Fruit fly (Drosophila melanogaster) whole organism, embryonic: Measurements from ENCODE around the gene CG9171.
A peak's percentile ranks its signal among the peaks of the same experiment; 100 is the strongest.

ENCODE experiments used
- Awh ChIP-seq: fragments of 200-800 bp; sonication (Bioruptor generic); IDR thresholded peaks from 2 replicates; pipeline ENCODE4, ENCODE4 v1.3.6; 2022; ENCODE audit warnings: missing biosample characterization, missing genetic modification characterization
- B-H1 ChIP-seq: fragments of 200-800 bp; sonication (Bioruptor generic); IDR thresholded peaks from 3 replicates; pipeline ENCODE4 v1.3.6; 2022; ENCODE audit warnings: missing biosample characterization, missing genetic modification characterization
- B-H2 ChIP-seq: fragments of 200-800 bp; sonication (Bioruptor generic); optimal IDR thresholded peaks from 2 replicates; lab custom pipeline; 2018; ENCODE audit warnings: missing biosample characterization, mild to moderate bottlenecking, missing genetic modification characterization
- CG10267 ChIP-seq: fragments of 200-800 bp; sonication (Bioruptor generic); optimal IDR thresholded peaks from 2 replicates; lab custom pipeline; 2018; ENCODE audit warnings: missing biosample characterization, mild to moderate bottlenecking, missing genetic modification characterization, moderate library complexity
- CG10654 ChIP-seq: fragments of 200-800 bp; sonication (Bioruptor generic); optimal IDR thresholded peaks from 2 replicates; lab custom pipeline; 2016; ENCODE audit warnings: missing biosample characterization, missing genetic modification characterization
- CG12104 ChIP-seq: fragments of 200-800 bp; sonication (Bioruptor generic); optimal IDR thresholded peaks from 3 replicates; lab custom pipeline; 2016; ENCODE audit warnings: missing biosample characterization, missing genetic modification characterization
- CG12659 ChIP-seq: fragments of 200-800 bp; sonication (Bioruptor generic); optimal IDR thresholded peaks from 3 replicates; lab custom pipeline; 2017; ENCODE audit warnings: mild to moderate bottlenecking, missing biosample characterization, missing genetic modification reagents, missing genetic modification characterization
- CG13287 ChIP-seq: fragments of 200-800 bp; sonication (Bioruptor generic); IDR thresholded peaks from 2 replicates; pipeline ENCODE4 v1.3.6; 2022; ENCODE audit warnings: missing biosample characterization, missing genetic modification characterization; ENCODE audit not compliant: partially characterized antibody
- CG17829 ChIP-seq: fragments of 200-800 bp; optimal IDR thresholded peaks from 2 replicates; lab custom pipeline; 2019; ENCODE audit warnings: missing biosample characterization, mild to moderate bottlenecking, missing genetic modification characterization, moderate library complexity
- CG1832 ChIP-seq: fragments of 200-800 bp; sonication (Bioruptor generic); optimal IDR thresholded peaks from 2 replicates; lab custom pipeline; 2017; ENCODE audit warnings: missing biosample characterization, mild to moderate bottlenecking, missing genetic modification characterization, inconsistent platforms
- CG2129 ChIP-seq: fragments of 200-800 bp; sonication (Bioruptor generic); IDR thresholded peaks from 2 replicates; pipeline ENCODE4 v1.3.6; 2022; ENCODE audit warnings: missing biosample characterization, missing genetic modification characterization; ENCODE audit not compliant: partially characterized antibody
- CG2202 ChIP-seq: fragments of 200-800 bp; sonication (Bioruptor generic); optimal IDR thresholded peaks from 2 replicates; lab custom pipeline; 2018; ENCODE audit warnings: missing biosample characterization, mild to moderate bottlenecking, missing genetic modification characterization
- CG30403 ChIP-seq: fragments of 200-800 bp; sonication (Bioruptor generic); optimal IDR thresholded peaks from 3 replicates; lab custom pipeline; 2016; ENCODE audit warnings: missing biosample characterization, missing genetic modification characterization
- CG4328 ChIP-seq: fragments of 200-800 bp; sonication (Bioruptor generic); optimal IDR thresholded peaks from 3 replicates; lab custom pipeline; 2017; ENCODE audit warnings: missing biosample characterization, missing genetic modification reagents, missing genetic modification characterization
- CG5953 ChIP-seq: fragments of 200-800 bp; sonication (Bioruptor generic); IDR thresholded peaks from 2 replicates; pipeline ENCODE4 v1.3.6; 2022; ENCODE audit warnings: missing biosample characterization, missing genetic modification characterization
- CG6689 ChIP-seq: fragments of 200-800 bp; sonication (Bioruptor generic); IDR thresholded peaks from 2 replicates; pipeline ENCODE4 v1.3.6; 2022; ENCODE audit warnings: missing biosample characterization, missing genetic modification characterization
- CG6765 ChIP-seq: fragments of 200-800 bp; sonication (Bioruptor generic); optimal IDR thresholded peaks from 3 replicates; lab custom pipeline; 2017; ENCODE audit warnings: missing biosample characterization, mild to moderate bottlenecking, missing genetic modification characterization
- CG6813 ChIP-seq: fragments of 200-800 bp; sonication (Bioruptor generic); optimal IDR thresholded peaks from 2 replicates; lab custom pipeline; 2017; ENCODE audit warnings: missing biosample characterization, missing genetic modification characterization, mild to moderate bottlenecking, moderate library complexity, missing genetic modification reagents
- CG7987 ChIP-seq: fragments of 200-800 bp; sonication (Bioruptor generic); optimal IDR thresholded peaks from 2 replicates; lab custom pipeline; 2018; ENCODE audit warnings: missing biosample characterization, mild to moderate bottlenecking, missing genetic modification characterization, moderate library complexity
- CG8478 ChIP-seq: fragments of >200 bp; optimal IDR thresholded peaks from 2 replicates; lab custom pipeline; 2018
- CG8944 ChIP-seq: fragments of 200-800 bp; sonication (Bioruptor generic); optimal IDR thresholded peaks from 3 replicates; lab custom pipeline; 2016; ENCODE audit warnings: missing biosample characterization, missing genetic modification characterization
- CG9876 ChIP-seq: fragments of 200-800 bp; sonication (Bioruptor generic); optimal IDR thresholded peaks from 2 replicates; lab custom pipeline; 2016; ENCODE audit warnings: missing biosample characterization, missing genetic modification characterization
- CG9932 ChIP-seq: fragments of 200-800 bp; sonication (Bioruptor generic); IDR thresholded peaks from 2 replicates; pipeline ENCODE4 v1.3.6; 2022; ENCODE audit warnings: missing biosample characterization, missing genetic modification characterization
- Dek ChIP-seq: fragments of 200-800 bp; sonication (Bioruptor generic); optimal IDR thresholded peaks from 3 replicates; lab custom pipeline; 2019; ENCODE audit warnings: missing biosample characterization, mild to moderate bottlenecking, missing genetic modification characterization, moderate library complexity
- Dll ChIP-seq: fragments of 200-800 bp; sonication (Bioruptor generic); IDR thresholded peaks from 4 replicates; pipeline ENCODE4 v1.3.6; 2022; ENCODE audit warnings: missing biosample characterization, missing genetic modification characterization; ENCODE audit not compliant: partially characterized antibody
- Doc2 ChIP-seq: fragments of 200-800 bp; sonication (Bioruptor generic); IDR thresholded peaks from 2 replicates; pipeline ENCODE4 v1.3.6; 2022; ENCODE audit warnings: missing biosample characterization, missing genetic modification characterization
- Doc3 ChIP-seq: fragments of 200-800 bp; sonication (Bioruptor generic); IDR thresholded peaks from 3 replicates; pipeline ENCODE4 v1.3.6; 2022; ENCODE audit warnings: missing biosample characterization, missing genetic modification characterization; ENCODE audit not compliant: partially characterized antibody
- Fer2 ChIP-seq: fragments of 200-800 bp; sonication (Bioruptor generic); optimal IDR thresholded peaks from 2 replicates; lab custom pipeline; 2018; ENCODE audit warnings: missing biosample characterization, mild to moderate bottlenecking, missing genetic modification characterization, moderate library complexity
- H15 ChIP-seq: fragments of 200-800 bp; sonication (Bioruptor generic); IDR thresholded peaks from 3 replicates; pipeline ENCODE4 v1.3.6; 2022; ENCODE audit warnings: missing biosample characterization, missing genetic modification characterization
- H2.0 ChIP-seq: fragments of 200-800 bp; sonication (Bioruptor generic); IDR thresholded peaks from 2 replicates; pipeline ENCODE4 v1.3.6; 2022; ENCODE audit warnings: missing biosample characterization, missing genetic modification characterization
- Hr51 ChIP-seq, 2 experiments: fragments of 200-800 bp; sonication (Bioruptor generic); optimal IDR thresholded peaks; 2 replicates in 1 of 2; 3 replicates in 1 of 2; lab custom pipeline; 2016 to 2018; ENCODE audit warnings: missing biosample characterization in 2 of 2, missing genetic modification characterization in 2 of 2, mild to moderate bottlenecking in 1 of 2, moderate library complexity in 1 of 2
- Lpt ChIP-seq: fragments of >200 bp; optimal IDR thresholded peaks from 2 replicates; lab custom pipeline; 2018; ENCODE audit warnings: missing biosample characterization, missing genetic modification characterization
- Oaz ChIP-seq: fragments of 200-800 bp; sonication (Bioruptor generic); IDR thresholded peaks from 2 replicates; pipeline ENCODE4 v1.3.6; 2022; ENCODE audit warnings: missing biosample characterization, missing genetic modification characterization
- Side ChIP-seq: fragments of 200-800 bp; sonication (Bioruptor generic); optimal IDR thresholded peaks from 2 replicates; lab custom pipeline; 2016; ENCODE audit warnings: missing biosample characterization, missing genetic modification characterization
- btn ChIP-seq: fragments of 200-800 bp; sonication (Bioruptor generic); optimal IDR thresholded peaks from 2 replicates; lab custom pipeline; 2016; ENCODE audit warnings: missing biosample characterization, missing genetic modification characterization
- cad ChIP-seq: fragments of >200 bp; optimal IDR thresholded peaks from 2 replicates; lab custom pipeline; 2017; ENCODE audit warnings: missing biosample characterization, missing genetic modification characterization
- cas ChIP-seq: fragments of 200-800 bp; sonication (Bioruptor generic); IDR thresholded peaks from 2 replicates; pipeline ENCODE4 v1.3.6; 2022; ENCODE audit warnings: missing biosample characterization, missing genetic modification characterization
- eve ChIP-seq, 2 experiments: fragments of >200 bp; optimal IDR thresholded peaks; 2 replicates each; lab custom pipeline; 2017; ENCODE audit warnings: missing biosample characterization in 2 of 2, missing genetic modification characterization in 2 of 2
- fu2 ChIP-seq: fragments of 200-800 bp; sonication (Bioruptor generic); optimal IDR thresholded peaks from 2 replicates; lab custom pipeline; 2016; ENCODE audit warnings: missing biosample characterization, missing genetic modification characterization
- gcm ChIP-seq: fragments of 200-800 bp; sonication (Bioruptor generic); optimal IDR thresholded peaks from 2 replicates; lab custom pipeline; 2019; ENCODE audit warnings: missing biosample characterization, mild to moderate bottlenecking, missing genetic modification characterization, moderate library complexity
- grn ChIP-seq: fragments of 200-800 bp; sonication (Bioruptor generic); optimal IDR thresholded peaks from 3 replicates; lab custom pipeline; 2017; ENCODE audit warnings: missing biosample characterization, missing genetic modification characterization
- knrl ChIP-seq: fragments of 200-800 bp; sonication (Bioruptor generic); IDR thresholded peaks from 3 replicates; pipeline ENCODE4 v1.3.6; 2022; ENCODE audit warnings: missing biosample characterization, missing genetic modification characterization; ENCODE audit not compliant: partially characterized antibody
- mam ChIP-seq: fragments of 200-800 bp; sonication (Bioruptor generic); optimal IDR thresholded peaks from 3 replicates; lab custom pipeline; 2016; ENCODE audit warnings: missing biosample characterization, missing genetic modification characterization
- otp ChIP-seq: fragments of 200-800 bp; sonication (Bioruptor generic); IDR thresholded peaks from 3 replicates; pipeline ENCODE4, ENCODE4 v1.3.6; 2022; ENCODE audit warnings: missing biosample characterization, missing genetic modification characterization
- pan ChIP-seq, 4 experiments: fragments of >200 bp in 3 of 4; fragments of 200-800 bp in 1 of 4; sonication (Bioruptor generic) in 1 of 4; optimal IDR thresholded peaks in 3 of 4; IDR thresholded peaks in 1 of 4; 2 replicates each; pipeline versions ENCODE4 v1.3.6 to Lab custom; 2017 to 2022; ENCODE audit warnings: missing biosample characterization in 2 of 4, missing genetic modification characterization in 2 of 4, mixed read lengths in 1 of 4
- pnt ChIP-seq: fragments of 200-800 bp; sonication (Bioruptor generic); optimal IDR thresholded peaks from 3 replicates; lab custom pipeline; 2016; ENCODE audit warnings: missing biosample characterization, missing genetic modification characterization
- pros ChIP-seq: fragments of 200-800 bp; sonication (Bioruptor generic); optimal IDR thresholded peaks from 3 replicates; lab custom pipeline; 2019; ENCODE audit warnings: missing biosample characterization, mild to moderate bottlenecking, missing genetic modification characterization, moderate library complexity
- repo ChIP-seq: fragments of 200-800 bp; sonication (Bioruptor generic); optimal IDR thresholded peaks from 2 replicates; lab custom pipeline; 2016; ENCODE audit warnings: missing biosample characterization, missing genetic modification characterization
- run ChIP-seq: fragments of 200-800 bp; sonication (Bioruptor generic); optimal IDR thresholded peaks from 3 replicates; lab custom pipeline; 2018; ENCODE audit warnings: missing biosample characterization, mild to moderate bottlenecking, missing genetic modification characterization
- toy ChIP-seq: fragments of 200-800 bp; sonication (Bioruptor generic); IDR thresholded peaks from 2 replicates; pipeline ENCODE4 v1.3.6; 2022; ENCODE audit warnings: missing biosample characterization, missing genetic modification characterization
- usp ChIP-seq: fragments of >200 bp; optimal IDR thresholded peaks from 2 replicates; lab custom pipeline; 2017; ENCODE audit warnings: missing biosample characterization, missing genetic modification characterization

CG9171 gene

DNA sequence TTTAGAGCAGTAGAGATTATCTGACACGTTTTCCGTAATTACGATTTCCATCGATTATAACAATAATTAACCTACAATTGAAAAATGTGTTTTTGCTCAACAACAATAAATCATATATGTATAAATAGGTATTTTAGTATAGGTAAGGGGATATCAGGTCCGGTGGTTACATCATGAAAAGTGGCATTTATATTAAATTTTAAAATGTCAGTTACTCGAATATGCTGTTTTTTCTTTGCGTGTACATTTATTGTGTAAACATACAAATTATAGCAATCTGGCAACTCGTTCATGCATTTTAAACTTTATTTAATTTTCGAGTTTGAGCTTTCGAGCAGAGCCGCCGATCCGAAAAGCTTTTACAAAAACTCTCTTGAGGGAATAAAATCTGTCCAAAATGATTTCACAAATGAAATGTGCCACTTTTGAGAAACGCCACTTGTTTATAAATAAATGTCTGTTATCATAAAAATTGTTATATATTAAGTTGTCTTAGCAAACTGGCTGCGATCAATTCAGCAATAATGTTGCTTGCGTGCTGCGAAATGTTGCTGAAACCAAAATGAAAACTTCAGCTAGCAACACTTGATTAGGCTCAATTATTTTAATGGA is 56.4 kb downstream of the CG9171 start (continued):
- TF ChIP-seq CG5953 (GFP tag; lab: Robert Waterston, UW) (no peak), CG6765 (GFP tag; lab: Kevin White, UChicago) (no peak), grn (no peak), CG1832 (GFP tag; lab: Kevin White, UChicago) (no peak), H15 (GFP tag; lab: Robert Waterston, UW) (no peak), B-H1 (GFP tag; lab: Robert Waterston, UW) (no peak), CG2129 (no peak), Dek (tag; lab: Kevin White, UChicago) (no peak), CG9876 (GFP tag; lab: Kevin White, UChicago) (no peak), pan (optimal IDR thresholded peaks at IDR 0.05; lab: Kevin White, UChicago) (no peak), pan (GFP tag; optimal IDR thresholded peaks at IDR 0.05 in 1 of 2, IDR thresholded peaks at IDR 0.05 in 1 of 2) (peak in 1 of 2 experiments; percentile 60), cad (no peak), fu2 (GFP tag; lab: Kevin White, UChicago) (no peak), usp (no peak), mam (GFP tag; lab: Kevin White, UChicago) (no peak), Doc3 (no peak), CG12104 (GFP tag; lab: Kevin White, UChicago) (no peak), Hr51 (GFP tag; optimal IDR thresholded peaks at IDR 0.05; lab: Kevin White, UChicago) (peak in 1 of 2 experiments; percentile 62), toy (no peak), btn (GFP tag; lab: Kevin White, UChicago) (no peak), Awh (GFP tag; lab: Robert Waterston, UW) (no peak), CG9932 (GFP tag; lab: Robert Waterston, UW) (no peak), Doc2 (GFP tag; lab: Robert Waterston, UW) (no peak), CG8944 (no peak), eve (GFP tag; optimal IDR thresholded peaks at IDR 0.05; lab: Kevin White, UChicago) (no peak), Fer2 (tag; lab: Kevin White, UChicago) (no peak), H2.0 (GFP tag; lab: Robert Waterston, UW) (0 out of 2 replicates have a peak, but pooled peaks have one; percentile 20), CG2202 (no peak), CG7987 (GFP tag; lab: Kevin White, UChicago) (no peak), gcm (no peak), knrl (GFP tag; lab: Robert Waterston, UW) (no peak), Lpt (GFP tag; lab: Kevin White, UChicago) (no peak), CG12659 (GFP tag; lab: Kevin White, UChicago) (peak; percentile 24), CG10267 (tag; lab: Kevin White, UChicago) (no peak), otp (no peak), CG6813 (GFP tag; lab: Kevin White, UChicago) (no peak), repo (no peak), CG4328 (GFP tag; lab: Kevin White, UChicago) (no peak), CG8478 (lab: Kevin White, UChicago) (no peak), CG13287 (GFP tag; lab: Robert Waterston, UW) (no peak), pros (GFP tag; lab: Kevin White, UChicago) (no peak), run (tag; lab: Kevin White, UChicago) (no peak), Dll (GFP tag; lab: Robert Waterston, UW) (no peak), B-H2 (GFP tag; lab: Kevin White, UChicago) (no peak), CG30403 (GFP tag; lab: Kevin White, UChicago) (peak; percentile 41), CG17829 (no peak), Side (GFP tag; lab: Kevin White, UChicago) (no peak), Oaz (GFP tag; lab: Robert Waterston, UW) (no peak), pnt (GFP tag; lab: Kevin White, UChicago) (no peak), CG6689 (no peak), cas (GFP tag; lab: Robert Waterston, UW) (no peak), CG10654 (GFP tag; lab: Kevin White, UChicago) (no peak)
